Worm (Caenorhabditis elegans) whole organism, L1 larva: ENCODE measurements around the gene Y105C5A.1.

Experiments
- C04F5.9 ChIP-seq: sonication (generic microtip); optimal IDR thresholded peaks from 2 replicates; lab custom pipeline; 2016; ENCODE audit warnings: missing genetic modification characterization, missing compliant biosample characterization
- F16B12.6 ChIP-seq: fragments of 150-350 bp; optimal IDR thresholded peaks from 2 replicates; lab custom pipeline; 2014; ENCODE audit warnings: missing biosample characterization, missing genetic modification characterization
- Y116A8C.19 ChIP-seq: sonication (generic microtip); optimal IDR thresholded peaks from 2 replicates; lab custom pipeline; 2016; ENCODE audit warnings: missing compliant biosample characterization, missing genetic modification characterization, borderline replicate concordance
- aha-1 ChIP-seq: fragments of 150-350 bp; optimal IDR thresholded peaks from 2 replicates; lab custom pipeline; 2014; ENCODE audit warnings: missing biosample characterization, missing genetic modification characterization
- alr-1 ChIP-seq: fragments of 200-800 bp; sonication (Bioruptor generic); optimal IDR thresholded peaks from 2 replicates; lab custom pipeline; 2018; ENCODE audit warnings: borderline replicate concordance, mild to moderate bottlenecking, missing genetic modification characterization, missing compliant biosample characterization
- ceh-82 ChIP-seq, 3 experiments: fragments of 150-350 bp in 1 of 3; sonication (generic microtip) in 2 of 3; optimal IDR thresholded peaks; 2 replicates each; lab custom pipeline; 2014 to 2017; ENCODE audit warnings: missing biosample characterization in 3 of 3, missing genetic modification characterization in 3 of 3
- ceh-88 ChIP-seq: fragments of 200-800 bp; sonication (Bioruptor generic); IDR thresholded peaks from 2 replicates; pipeline ENCODE4 v1.3.6; 2022; ENCODE audit warnings: missing genetic modification characterization, missing compliant biosample characterization
- ceh-90 ChIP-seq: sonication (generic microtip); optimal IDR thresholded peaks from 2 replicates; lab custom pipeline; 2016; ENCODE audit warnings: missing genetic modification characterization, missing compliant biosample characterization
- dpl-1 ChIP-seq, 3 experiments: fragments of 150-350 bp in 2 of 3; sonication (generic microtip) in 1 of 3; optimal IDR thresholded peaks; 2 replicates each; lab custom pipeline; 2014 to 2017; ENCODE audit warnings: missing biosample characterization in 3 of 3, missing genetic modification characterization in 3 of 3, missing genetic modification reagents in 3 of 3
- efl-1 ChIP-seq, 4 experiments: fragments of 150-350 bp; optimal IDR thresholded peaks in 3 of 4; peaks in 1 of 4; 1 replicate in 1 of 4; 2 replicates in 3 of 4; lab custom pipeline; 2014; ENCODE audit warnings: missing biosample characterization in 2 of 4, missing genetic modification characterization in 2 of 4, missing genetic modification reagents in 2 of 4
- efl-3 ChIP-seq: fragments of 200-800 bp; sonication (Bioruptor generic); optimal IDR thresholded peaks from 2 replicates; lab custom pipeline; 2018; ENCODE audit warnings: mild to moderate bottlenecking, missing genetic modification characterization, missing compliant biosample characterization
- egl-13 ChIP-seq: sonication (generic microtip); optimal IDR thresholded peaks from 2 replicates; lab custom pipeline; 2016; ENCODE audit warnings: missing genotype, missing genetic modification reagents, missing genetic modification characterization, missing compliant biosample characterization
- ets-5 ChIP-seq: fragments of 200-800 bp; sonication (Bioruptor generic); IDR thresholded peaks from 2 replicates; pipeline ENCODE4 v1.3.6; 2022; ENCODE audit warnings: missing genetic modification characterization, missing compliant biosample characterization
- fkh-8 ChIP-seq: sonication (generic microtip); optimal IDR thresholded peaks from 2 replicates; lab custom pipeline; 2016; ENCODE audit warnings: mild to moderate bottlenecking, missing genetic modification characterization, missing compliant biosample characterization
- fos-1 ChIP-seq: fragments of 150-350 bp; optimal IDR thresholded peaks from 2 replicates; lab custom pipeline; 2014; ENCODE audit warnings: missing biosample characterization, missing genetic modification characterization
- grh-1 ChIP-seq: fragments of 200-800 bp; sonication (Bioruptor generic); IDR thresholded peaks from 2 replicates; pipeline ENCODE4 v1.3.6; 2022; ENCODE audit warnings: missing genetic modification reagents, missing genetic modification characterization, missing compliant biosample characterization
- hlh-17 ChIP-seq: fragments of 200-800 bp; sonication (Bioruptor generic); optimal IDR thresholded peaks from 2 replicates; lab custom pipeline; 2018; ENCODE audit warnings: missing genetic modification characterization, mild to moderate bottlenecking, missing compliant biosample characterization, moderate library complexity, borderline replicate concordance
- hpl-2 ChIP-seq: fragments of 150-350 bp; optimal IDR thresholded peaks from 2 replicates; lab custom pipeline; 2014; ENCODE audit warnings: missing biosample characterization, missing genetic modification reagents, missing genetic modification characterization
- irx-1 ChIP-seq: sonication (generic microtip); optimal IDR thresholded peaks from 2 replicates; lab custom pipeline; 2016; ENCODE audit warnings: missing genetic modification characterization, missing compliant biosample characterization
- isw-1 ChIP-seq: fragments of 200-800 bp; sonication (Bioruptor generic); IDR thresholded peaks from 2 replicates; pipeline ENCODE4 v1.3.6; 2022; ENCODE audit warnings: missing genetic modification characterization, missing compliant biosample characterization
- jun-1 ChIP-seq: fragments of 150-350 bp; optimal IDR thresholded peaks from 2 replicates; lab custom pipeline; 2014; ENCODE audit warnings: missing biosample characterization, missing genetic modification reagents, missing genetic modification characterization
- lin-13 ChIP-seq: fragments of 150-350 bp; optimal IDR thresholded peaks from 2 replicates; lab custom pipeline; 2014; ENCODE audit warnings: missing biosample characterization, missing genetic modification reagents, missing genetic modification characterization
- lin-35 ChIP-seq, 2 experiments: fragments of 150-350 bp; optimal IDR thresholded peaks; 2 replicates each; lab custom pipeline; 2014; ENCODE audit warnings: missing biosample characterization in 2 of 2, missing genetic modification characterization in 2 of 2, missing genetic modification reagents in 2 of 2
- lin-39 ChIP-seq: fragments of 150-350 bp; optimal IDR thresholded peaks from 2 replicates; lab custom pipeline; 2014; ENCODE audit warnings: missing biosample characterization, missing genetic modification reagents, missing genetic modification characterization
- lir-3 ChIP-seq: sonication (generic microtip); optimal IDR thresholded peaks from 2 replicates; lab custom pipeline; 2016; ENCODE audit warnings: mild to moderate bottlenecking, missing genetic modification characterization, moderate library complexity, missing compliant biosample characterization; ENCODE audit not compliant: poor library complexity
- mdl-1 ChIP-seq, 2 experiments: fragments of 150-350 bp; optimal IDR thresholded peaks; 2 replicates each; lab custom pipeline; 2014 to 2017; ENCODE audit warnings: missing biosample characterization in 2 of 2, missing genetic modification characterization in 2 of 2, inconsistent platforms in 1 of 2
- mef-2 ChIP-seq: fragments of 150-350 bp; optimal IDR thresholded peaks from 2 replicates; lab custom pipeline; 2014; ENCODE audit warnings: missing biosample characterization, missing genetic modification characterization
- mep-1 ChIP-seq: fragments of 150-350 bp; optimal IDR thresholded peaks from 2 replicates; lab custom pipeline; 2014; ENCODE audit warnings: missing biosample characterization, missing genetic modification characterization
- nhr-11 ChIP-seq: fragments of 150-350 bp; optimal IDR thresholded peaks from 2 replicates; lab custom pipeline; 2014; ENCODE audit warnings: missing biosample characterization, missing genetic modification characterization
- nhr-19 ChIP-seq: fragments of 200-800 bp; sonication (Bioruptor generic); conservative IDR thresholded peaks from 2 replicates; pipeline ENCODE4 v1.3.6; 2022; ENCODE audit warnings: missing genetic modification characterization, missing compliant biosample characterization
- nhr-20 ChIP-seq: sonication (generic microtip); optimal IDR thresholded peaks from 2 replicates; lab custom pipeline; 2016; ENCODE audit warnings: mild to moderate bottlenecking, missing genetic modification characterization, missing compliant biosample characterization
- nhr-28 ChIP-seq: fragments of 150-350 bp; optimal IDR thresholded peaks from 2 replicates; lab custom pipeline; 2014; ENCODE audit warnings: missing biosample characterization, missing genetic modification characterization
- nhr-47 ChIP-seq: sonication (generic microtip); optimal IDR thresholded peaks from 2 replicates; lab custom pipeline; 2016; ENCODE audit warnings: mild to moderate bottlenecking, missing genetic modification characterization, moderate library complexity, missing compliant biosample characterization
- nhr-71 ChIP-seq: sonication (generic microtip); optimal IDR thresholded peaks from 2 replicates; lab custom pipeline; 2016; ENCODE audit warnings: mild to moderate bottlenecking, missing genetic modification characterization, moderate library complexity, missing compliant biosample characterization
- nhr-76 ChIP-seq: sonication (generic microtip); optimal IDR thresholded peaks from 2 replicates; lab custom pipeline; 2017; ENCODE audit warnings: missing biosample characterization, missing genetic modification characterization
- nhr-77 ChIP-seq: fragments of 150-350 bp; optimal IDR thresholded peaks from 2 replicates; lab custom pipeline; 2014; ENCODE audit warnings: missing biosample characterization, missing genetic modification characterization
- nhr-84 ChIP-seq: sonication (generic microtip); optimal IDR thresholded peaks from 2 replicates; lab custom pipeline; 2017; ENCODE audit warnings: missing biosample characterization, missing genetic modification characterization
- nhr-90 ChIP-seq: sonication (generic microtip); optimal IDR thresholded peaks from 2 replicates; lab custom pipeline; 2016; ENCODE audit warnings: mild to moderate bottlenecking, missing genetic modification characterization, missing compliant biosample characterization; ENCODE audit not compliant: poor library complexity
- pag-3 ChIP-seq: sonication (generic microtip); optimal IDR thresholded peaks from 2 replicates; lab custom pipeline; 2017; ENCODE audit warnings: missing genetic modification characterization, mild to moderate bottlenecking, missing compliant biosample characterization, antibody characterized with exemption, borderline replicate concordance; ENCODE audit not compliant: insufficient read depth
- pax-3 ChIP-seq: fragments of 200-800 bp; sonication (Bioruptor generic); optimal IDR thresholded peaks from 2 replicates; lab custom pipeline; 2018; ENCODE audit warnings: mild to moderate bottlenecking, missing genetic modification characterization, moderate library complexity, missing compliant biosample characterization
- pqm-1 ChIP-seq: sonication (generic microtip); optimal IDR thresholded peaks from 3 replicates; lab custom pipeline; 2017; ENCODE audit warnings: missing biosample characterization, missing genetic modification characterization
- rnt-1 ChIP-seq: sonication (generic microtip); optimal IDR thresholded peaks from 2 replicates; lab custom pipeline; 2016; ENCODE audit warnings: mild to moderate bottlenecking, missing genetic modification characterization, moderate library complexity, missing compliant biosample characterization
- sptf-1 ChIP-seq: fragments of 150-350 bp; optimal IDR thresholded peaks from 2 replicates; lab custom pipeline; 2014; ENCODE audit warnings: missing biosample characterization, missing genetic modification characterization
- sup-37 ChIP-seq: fragments of 200-800 bp; sonication (Bioruptor generic); optimal IDR thresholded peaks from 2 replicates; lab custom pipeline; 2018; ENCODE audit warnings: mild to moderate bottlenecking, missing genetic modification characterization, missing compliant biosample characterization
- swsn-7 ChIP-seq: sonication (generic microtip); optimal IDR thresholded peaks from 2 replicates; lab custom pipeline; 2016; ENCODE audit warnings: missing genetic modification characterization, missing compliant biosample characterization
- tbx-2 ChIP-seq: sonication (generic microtip); optimal IDR thresholded peaks from 2 replicates; lab custom pipeline; 2016; ENCODE audit warnings: missing genetic modification characterization, missing compliant biosample characterization
- unc-62 ChIP-seq: fragments of 150-350 bp; optimal IDR thresholded peaks from 2 replicates; lab custom pipeline; 2014; ENCODE audit warnings: missing biosample characterization, missing genetic modification reagents, missing genetic modification characterization
- unc-98 ChIP-seq: fragments of 200-800 bp; sonication (Bioruptor generic); IDR thresholded peaks from 2 replicates; pipeline ENCODE4 v1.3.6; 2022; ENCODE audit warnings: missing genetic modification characterization, missing compliant biosample characterization
- vab-15 ChIP-seq: sonication (generic microtip); optimal IDR thresholded peaks from 2 replicates; lab custom pipeline; 2017; ENCODE audit warnings: missing genotype, mild to moderate bottlenecking, missing genetic modification characterization, missing compliant biosample characterization
- xbp-1 ChIP-seq: sonication (generic microtip); optimal IDR thresholded peaks from 2 replicates; lab custom pipeline; 2016; ENCODE audit warnings: missing genetic modification characterization, missing compliant biosample characterization
- zag-1 ChIP-seq: fragments of 150-350 bp; optimal IDR thresholded peaks from 2 replicates; lab custom pipeline; 2014; ENCODE audit warnings: missing biosample characterization, missing genetic modification characterization
- ztf-4 ChIP-seq: fragments of 150-350 bp; optimal IDR thresholded peaks from 2 replicates; lab custom pipeline; 2014; ENCODE audit warnings: missing biosample characterization, missing genetic modification characterization

The Y105C5A.1 gene

ce11 chrIV:15561223-15561656 lies 3.0 kb downstream of the Y105C5A.1 start:
- TF ChIP-seq jun-1 (no peak), sup-37 (GFP tag; lab: Kevin White, UChicago) (no peak), nhr-90 (tag; lab: Kevin White, UChicago) (no peak), unc-98 (GFP tag; lab: Robert Waterston, UW) (no peak), mep-1 (tag; lab: Kevin White, UChicago) (peak; percentile 60), ztf-4 (tag; lab: Kevin White, UChicago) (no peak), nhr-77 (no peak), pag-3 (tag; lab: Kevin White, UChicago) (no peak), hlh-17 (no peak), F16B12.6 (tag; lab: Kevin White, UChicago) (peak; percentile 8), fos-1 (tag; lab: Kevin White, UChicago) (peak; percentile 22), vab-15 (no peak), nhr-76 (tag; lab: Kevin White, UChicago) (no peak), pqm-1 (tag; lab: Kevin White, UChicago) (no peak), ets-5 (GFP tag; lab: Robert Waterston, UW) (no peak), dpl-1 (GFP tag; optimal IDR thresholded peaks at IDR 0.05; lab: Kevin White, UChicago) (peak in 2 of 3 experiments; percentile 4 to 42), lir-3 (tag; lab: Kevin White, UChicago) (no peak), mdl-1 (tag; optimal IDR thresholded peaks at IDR 0.05; lab: Kevin White, UChicago) (peak in 1 of 2 experiments; percentile 25), swsn-7 (peak; percentile 52), lin-39 (no peak), xbp-1 (tag; lab: Kevin White, UChicago) (peak; percentile 34), zag-1 (tag; lab: Kevin White, UChicago) (no peak), nhr-47 (tag; lab: Kevin White, UChicago) (peak; percentile 56), nhr-20 (peak; percentile 29), fkh-8 (tag; lab: Kevin White, UChicago) (peak; percentile 69), ceh-88 (GFP tag; lab: Robert Waterston, UW) (no peak), efl-1 (optimal IDR thresholded peaks at IDR 0.05; lab: Kevin White, UChicago) (peak; percentile 47 to 51), efl-1 (GFP tag; optimal IDR thresholded peaks at IDR 0.05 in 1 of 2; lab: Kevin White, UChicago) (peak in 1 of 2 experiments; percentile 24), ceh-90 (tag; lab: Kevin White, UChicago) (no peak), pax-3 (tag; lab: Kevin White, UChicago) (no peak), rnt-1 (no peak), alr-1 (tag; lab: Kevin White, UChicago) (no peak), C04F5.9 (tag; lab: Kevin White, UChicago) (no peak), lin-13 (GFP tag; lab: Kevin White, UChicago) (peak; percentile 30), hpl-2 (no peak), nhr-84 (tag; lab: Kevin White, UChicago) (no peak), mef-2 (no peak), nhr-11 (tag; lab: Kevin White, UChicago) (no peak), irx-1 (peak; percentile 50), ceh-82 (tag; optimal IDR thresholded peaks at IDR 0.05; lab: Kevin White, UChicago) (peak; percentile 13 to 36 (median 21)), egl-13 (tag; lab: Kevin White, UChicago) (peak; percentile 42), nhr-19 (0 out of 2 replicates have a peak, but pooled peaks have one; percentile 11), grh-1 (no peak), Y116A8C.19 (tag; lab: Kevin White, UChicago) (no peak), unc-62 (GFP tag; lab: Kevin White, UChicago) (no peak), sptf-1 (tag; lab: Kevin White, UChicago) (no peak), nhr-71 (peak; percentile 70), lin-35 (GFP tag; optimal IDR thresholded peaks at IDR 0.05; lab: Kevin White, UChicago) (peak in 1 of 2 experiments; percentile 52), nhr-28 (no peak), isw-1 (GFP tag; lab: Robert Waterston, UW) (peak; percentile 41; the same call in 1 of the 2 replicates), aha-1 (tag; lab: Kevin White, UChicago) (no peak), tbx-2 (tag; lab: Kevin White, UChicago) (peak; percentile 57), efl-3 (GFP tag; lab: Kevin White, UChicago) (no peak)
